Fruit fly (Drosophila melanogaster) whole organism, embryonic: ENCODE data around the gene CG2641.
A peak's percentile ranks its signal among the peaks of the same experiment; 100 is the strongest.

ENCODE experiments used
- Adf1 ChIP-seq: fragments of 200-800 bp; sonication (Bioruptor generic); IDR thresholded peaks from 2 replicates; pipeline ENCODE4 v1.3.6; 2022; ENCODE audit warnings: missing biosample characterization, missing genetic modification characterization
- Atf6 ChIP-seq: fragments of 200-800 bp; sonication (Bioruptor generic); IDR thresholded peaks from 2 replicates; pipeline ENCODE4 v1.3.6; 2022; ENCODE audit warnings: missing biosample characterization, missing genetic modification characterization
- CG11085 ChIP-seq: fragments of 200-800 bp; sonication (Bioruptor generic); IDR thresholded peaks from 2 replicates; pipeline ENCODE4 v1.3.6; 2022; ENCODE audit warnings: missing biosample characterization, missing genetic modification characterization
- CG11695 ChIP-seq: fragments of 200-800 bp; sonication (Bioruptor generic); IDR thresholded peaks from 3 replicates; pipeline ENCODE4 v1.3.6; 2022; ENCODE audit warnings: missing biosample characterization, missing genetic modification characterization
- CG13624 ChIP-seq: fragments of 200-800 bp; sonication (Bioruptor generic); optimal IDR thresholded peaks from 2 replicates; lab custom pipeline; 2016; ENCODE audit warnings: missing biosample characterization, missing genetic modification characterization
- CG13894 ChIP-seq: fragments of 200-800 bp; sonication (Bioruptor generic); optimal IDR thresholded peaks from 3 replicates; lab custom pipeline; 2018; ENCODE audit warnings: missing biosample characterization, mild to moderate bottlenecking, missing genetic modification characterization, moderate library complexity
- CG15011 ChIP-seq: fragments of 200-800 bp; sonication (Bioruptor generic); optimal IDR thresholded peaks from 3 replicates; lab custom pipeline; 2018; ENCODE audit warnings: missing biosample characterization, mild to moderate bottlenecking, missing genetic modification characterization
- CG15696 ChIP-seq: fragments of 200-800 bp; sonication (Bioruptor generic); optimal IDR thresholded peaks from 2 replicates; lab custom pipeline; 2019; ENCODE audit warnings: missing biosample characterization, mild to moderate bottlenecking, missing genetic modification characterization, moderate library complexity
- CG1603 ChIP-seq: fragments of 200-800 bp; sonication (Bioruptor generic); optimal IDR thresholded peaks from 2 replicates; lab custom pipeline; 2019; ENCODE audit warnings: missing biosample characterization, mild to moderate bottlenecking, missing genetic modification characterization, moderate library complexity
- CG17912 ChIP-seq: fragments of 200-800 bp; sonication (Bioruptor generic); optimal IDR thresholded peaks from 2 replicates; lab custom pipeline; 2018; ENCODE audit warnings: missing biosample characterization, mild to moderate bottlenecking, missing genetic modification characterization
- CG2116 ChIP-seq: fragments of 200-800 bp; sonication (Bioruptor generic); optimal IDR thresholded peaks from 3 replicates; lab custom pipeline; 2018; ENCODE audit warnings: missing biosample characterization, mild to moderate bottlenecking, missing genetic modification characterization
- CG32772 ChIP-seq: fragments of 200-800 bp; sonication (Bioruptor generic); IDR thresholded peaks from 2 replicates; pipeline ENCODE4 v1.3.6; 2022; ENCODE audit warnings: missing biosample characterization, missing genetic modification characterization
- CG4282 ChIP-seq: fragments of 200-800 bp; sonication (Bioruptor generic); optimal IDR thresholded peaks from 2 replicates; lab custom pipeline; 2016; ENCODE audit warnings: missing biosample characterization, missing genetic modification characterization
- CG4328 ChIP-seq: fragments of 200-800 bp; sonication (Bioruptor generic); optimal IDR thresholded peaks from 3 replicates; lab custom pipeline; 2017; ENCODE audit warnings: missing biosample characterization, missing genetic modification reagents, missing genetic modification characterization
- CG43689 ChIP-seq: fragments of 200-800 bp; sonication (Bioruptor generic); IDR thresholded peaks from 2 replicates; pipeline ENCODE4 v1.3.6; 2022; ENCODE audit warnings: missing biosample characterization, missing genetic modification characterization
- CG4820 ChIP-seq: fragments of 200-800 bp; sonication (Bioruptor generic); optimal IDR thresholded peaks from 3 replicates; lab custom pipeline; 2016; ENCODE audit warnings: missing biosample characterization, missing genetic modification characterization
- CG6654 ChIP-seq: fragments of 200-800 bp; sonication (Bioruptor generic); optimal IDR thresholded peaks from 2 replicates; lab custom pipeline; 2017; ENCODE audit warnings: missing biosample characterization, mild to moderate bottlenecking, missing genetic modification characterization
- CG8924 ChIP-seq: fragments of 200-800 bp; optimal IDR thresholded peaks from 3 replicates; lab custom pipeline; 2019; ENCODE audit warnings: missing biosample characterization, mild to moderate bottlenecking, missing genetic modification characterization, moderate library complexity
- D19B ChIP-seq: fragments of 200-800 bp; sonication (Bioruptor generic); optimal IDR thresholded peaks from 2 replicates; lab custom pipeline; 2017; ENCODE audit warnings: missing biosample characterization, mild to moderate bottlenecking, missing genetic modification characterization
- Doc2 ChIP-seq: fragments of 200-800 bp; sonication (Bioruptor generic); IDR thresholded peaks from 2 replicates; pipeline ENCODE4 v1.3.6; 2022; ENCODE audit warnings: missing biosample characterization, missing genetic modification characterization
- Doc3 ChIP-seq: fragments of 200-800 bp; sonication (Bioruptor generic); IDR thresholded peaks from 3 replicates; pipeline ENCODE4 v1.3.6; 2022; ENCODE audit warnings: missing biosample characterization, missing genetic modification characterization; ENCODE audit not compliant: partially characterized antibody
- Ets97D ChIP-seq: fragments of 200-800 bp; sonication (Bioruptor generic); optimal IDR thresholded peaks from 3 replicates; lab custom pipeline; 2016; ENCODE audit warnings: missing biosample characterization, missing genetic modification characterization
- Gsc ChIP-seq: fragments of 200-800 bp; sonication (Bioruptor generic); IDR thresholded peaks from 2 replicates; pipeline ENCODE4 v1.3.6; 2022; ENCODE audit warnings: missing biosample characterization, missing genetic modification characterization
- HLH4C ChIP-seq: fragments of 200-800 bp; sonication (Bioruptor generic); IDR thresholded peaks from 3 replicates; pipeline ENCODE4 v1.3.6; 2022; ENCODE audit warnings: missing biosample characterization, missing genetic modification characterization; ENCODE audit not compliant: partially characterized antibody
- Hey ChIP-seq: fragments of 200-800 bp; sonication (Bioruptor generic); optimal IDR thresholded peaks from 3 replicates; lab custom pipeline; 2018; ENCODE audit warnings: missing biosample characterization, mild to moderate bottlenecking, missing genetic modification characterization
- Hmr ChIP-seq: fragments of 200-800 bp; sonication (Bioruptor generic); optimal IDR thresholded peaks from 3 replicates; lab custom pipeline; 2017; ENCODE audit warnings: mild to moderate bottlenecking, missing biosample characterization, missing genetic modification reagents, missing genetic modification characterization
- Hsf ChIP-seq: fragments of 200-800 bp; sonication (Bioruptor generic); optimal IDR thresholded peaks from 3 replicates; lab custom pipeline; 2016; ENCODE audit warnings: missing biosample characterization, missing genetic modification characterization
- Lim3 ChIP-seq: fragments of 200-800 bp; sonication (Bioruptor generic); IDR thresholded peaks from 2 replicates; pipeline ENCODE4 v1.3.6; 2022; ENCODE audit warnings: missing biosample characterization, missing genetic modification characterization
- Nf-YB ChIP-seq: fragments of 200-800 bp; sonication (Bioruptor generic); optimal IDR thresholded peaks from 3 replicates; lab custom pipeline; 2019; ENCODE audit warnings: missing biosample characterization, mild to moderate bottlenecking, missing genetic modification characterization, moderate library complexity
- Optix ChIP-seq: fragments of 200-800 bp; sonication (Bioruptor generic); IDR thresholded peaks from 3 replicates; pipeline ENCODE4 v1.3.6; 2022; ENCODE audit warnings: missing biosample characterization, missing genetic modification characterization
- Pdp1 ChIP-seq, 2 experiments: fragments of 200-800 bp; sonication (Bioruptor generic); optimal IDR thresholded peaks; 3 replicates each; lab custom pipeline; 2016; ENCODE audit warnings: missing biosample characterization in 2 of 2, missing genetic modification characterization in 2 of 2, mild to moderate bottlenecking in 1 of 2, moderate library complexity in 1 of 2
- Six4 ChIP-seq: fragments of 200-800 bp; sonication (Bioruptor generic); optimal IDR thresholded peaks from 2 replicates; lab custom pipeline; 2016; ENCODE audit warnings: missing biosample characterization, missing genetic modification characterization
- Stat92E ChIP-seq, 3 experiments: fragments of >200 bp in 2 of 3; fragments of 200-800 bp in 1 of 3; sonication (Bioruptor generic) in 1 of 3; optimal IDR thresholded peaks; 2 replicates each; lab custom pipeline; 2017 to 2019; ENCODE audit warnings: missing biosample characterization in 3 of 3, missing genetic modification characterization in 3 of 3, mild to moderate bottlenecking in 1 of 3, moderate library complexity in 1 of 3
- amos ChIP-seq: fragments of 200-800 bp; sonication (Bioruptor generic); IDR thresholded peaks from 2 replicates; pipeline ENCODE4 v1.3.6; 2022; ENCODE audit warnings: missing biosample characterization, missing genetic modification characterization; ENCODE audit not compliant: partially characterized antibody
- bigmax ChIP-seq: fragments of 200-800 bp; sonication (Bioruptor generic); optimal IDR thresholded peaks from 2 replicates; lab custom pipeline; 2018; ENCODE audit warnings: missing biosample characterization, mild to moderate bottlenecking, missing genetic modification characterization
- bsh ChIP-seq, 2 experiments: fragments of 200-800 bp; sonication (Bioruptor generic); optimal IDR thresholded peaks; 2 replicates each; lab custom pipeline; 2017 to 2018; ENCODE audit warnings: mild to moderate bottlenecking in 2 of 2, missing biosample characterization in 2 of 2, missing genetic modification characterization in 2 of 2, moderate library complexity in 1 of 2
- cg ChIP-seq: fragments of 200-800 bp; sonication (Bioruptor generic); optimal IDR thresholded peaks from 3 replicates; lab custom pipeline; 2019; ENCODE audit warnings: missing biosample characterization, mild to moderate bottlenecking, missing genetic modification characterization, moderate library complexity
- croc ChIP-seq: fragments of 200-800 bp; sonication (Bioruptor generic); conservative IDR thresholded peaks from 3 replicates; pipeline ENCODE4 v1.3.6; 2022; ENCODE audit warnings: missing biosample characterization, missing genetic modification characterization
- fd3F ChIP-seq: fragments of 200-800 bp; sonication (Bioruptor generic); optimal IDR thresholded peaks from 2 replicates; lab custom pipeline; 2018; ENCODE audit warnings: missing biosample characterization, mild to moderate bottlenecking, missing genetic modification characterization, moderate library complexity
- fu2 ChIP-seq: fragments of 200-800 bp; sonication (Bioruptor generic); optimal IDR thresholded peaks from 2 replicates; lab custom pipeline; 2016; ENCODE audit warnings: missing biosample characterization, missing genetic modification characterization
- grn ChIP-seq: fragments of 200-800 bp; sonication (Bioruptor generic); optimal IDR thresholded peaks from 3 replicates; lab custom pipeline; 2017; ENCODE audit warnings: missing biosample characterization, missing genetic modification characterization
- kay ChIP-seq: fragments of 200-800 bp; sonication (Bioruptor generic); optimal IDR thresholded peaks from 2 replicates; lab custom pipeline; 2016; ENCODE audit warnings: missing biosample characterization, missing genetic modification characterization
- knrl ChIP-seq: fragments of 200-800 bp; sonication (Bioruptor generic); IDR thresholded peaks from 3 replicates; pipeline ENCODE4 v1.3.6; 2022; ENCODE audit warnings: missing biosample characterization, missing genetic modification characterization; ENCODE audit not compliant: partially characterized antibody
- lab ChIP-seq: fragments of 200-800 bp; sonication (Bioruptor generic); optimal IDR thresholded peaks from 3 replicates; lab custom pipeline; 2017; ENCODE audit warnings: missing biosample characterization, missing genetic modification characterization, mild to moderate bottlenecking, moderate library complexity, missing genetic modification reagents
- mam ChIP-seq: fragments of 200-800 bp; sonication (Bioruptor generic); optimal IDR thresholded peaks from 3 replicates; lab custom pipeline; 2016; ENCODE audit warnings: missing biosample characterization, missing genetic modification characterization
- mirr ChIP-seq: fragments of 200-800 bp; sonication (Bioruptor generic); optimal IDR thresholded peaks from 3 replicates; lab custom pipeline; 2018; ENCODE audit warnings: missing biosample characterization, mild to moderate bottlenecking, missing genetic modification characterization
- nerfin-1 ChIP-seq: fragments of 200-800 bp; sonication (Bioruptor generic); optimal IDR thresholded peaks from 3 replicates; lab custom pipeline; 2019; ENCODE audit warnings: missing biosample characterization, mild to moderate bottlenecking, missing genetic modification characterization, moderate library complexity
- sd ChIP-seq: fragments of 200-800 bp; sonication (Bioruptor generic); optimal IDR thresholded peaks from 3 replicates; lab custom pipeline; 2018; ENCODE audit warnings: missing biosample characterization, mild to moderate bottlenecking, missing genetic modification characterization, moderate library complexity
- sim ChIP-seq: fragments of 200-800 bp; sonication (Bioruptor generic); IDR thresholded peaks from 2 replicates; pipeline ENCODE4 v1.3.6; 2022; ENCODE audit warnings: missing biosample characterization, missing genetic modification characterization
- sna ChIP-seq: fragments of 200-800 bp; sonication (Bioruptor generic); IDR thresholded peaks from 2 replicates; pipeline ENCODE4 v1.3.6; 2022; ENCODE audit warnings: missing biosample characterization, missing genetic modification characterization; ENCODE audit not compliant: partially characterized antibody
- sug ChIP-seq: fragments of 200-800 bp; optimal IDR thresholded peaks from 2 replicates; lab custom pipeline; 2019; ENCODE audit warnings: missing biosample characterization, mild to moderate bottlenecking, missing genetic modification characterization, moderate library complexity

CG2641 gene

dm6 chr3R:7798525-7798924, 4.7 kb downstream of the CG2641 start, which contains the start of gene CG18744 (continued):
- TF ChIP-seq Atf6: no peak
- TF ChIP-seq CG17912 (GFP tag; lab: Kevin White, UChicago): no peak
- TF ChIP-seq CG43689 (GFP tag; lab: Robert Waterston, UW): no peak
- TF ChIP-seq croc (GFP tag; lab: Robert Waterston, UW): no peak
- no peak for TF ChIP-seq CG32772
- TF ChIP-seq fd3F (GFP tag; lab: Kevin White, UChicago): no peak
- no peak for TF ChIP-seq Doc2 (GFP tag; lab: Robert Waterston, UW)
- no peak for TF ChIP-seq CG4282
- TF ChIP-seq CG8924: no peak
- peak; percentile 54 for TF ChIP-seq mirr
- TF ChIP-seq nerfin-1 (tag; lab: Kevin White, UChicago): no peak
- no peak for TF ChIP-seq D19B (GFP tag; lab: Kevin White, UChicago)
- TF ChIP-seq CG4820 (GFP tag; lab: Kevin White, UChicago): no peak
- TF ChIP-seq cg: no peak
- peak; percentile 16 for TF ChIP-seq Hey (tag; lab: Kevin White, UChicago)
- TF ChIP-seq sd (tag; lab: Kevin White, UChicago): no peak
- no peak for TF ChIP-seq CG13624 (GFP tag; lab: Kevin White, UChicago)
- no peak for TF ChIP-seq CG6654
- TF ChIP-seq CG15011 (GFP tag; lab: Kevin White, UChicago): no peak
- no peak for TF ChIP-seq Hsf (GFP tag; lab: Kevin White, UChicago)
- no peak for TF ChIP-seq mam (GFP tag; lab: Kevin White, UChicago)
- TF ChIP-seq HLH4C (GFP tag; lab: Robert Waterston, UW): no peak
- no peak for TF ChIP-seq knrl
- TF ChIP-seq CG11085 (GFP tag; lab: Robert Waterston, UW): no peak
- 0 out of 2 replicates have a peak, but pooled peaks have one; percentile 26 for TF ChIP-seq Lim3 (GFP tag; lab: Robert Waterston, UW)
- peak; percentile 23 for TF ChIP-seq lab (GFP tag; lab: Kevin White, UChicago)
- no peak for TF ChIP-seq Doc3 (GFP tag; lab: Robert Waterston, UW)
- no peak; the same call in 1 of the 2 replicates for TF ChIP-seq Adf1 (GFP tag; lab: Robert Waterston, UW)
- TF ChIP-seq Hmr (GFP tag; lab: Kevin White, UChicago): no peak
- peak; percentile 14; the same call in 1 of the 2 replicates for TF ChIP-seq amos (GFP tag; lab: Robert Waterston, UW)
- no peak for TF ChIP-seq Nf-YB (GFP tag; lab: Kevin White, UChicago)
- no peak for TF ChIP-seq Stat92E (GFP tag; optimal IDR thresholded peaks at IDR 0.05; lab: Kevin White, UChicago)
- no peak for TF ChIP-seq Pdp1 (GFP tag; optimal IDR thresholded peaks at IDR 0.05; lab: Kevin White, UChicago)
- no peak for TF ChIP-seq sna (GFP tag; lab: Robert Waterston, UW)
- TF ChIP-seq Six4: no peak
- no peak for TF ChIP-seq Optix (GFP tag; lab: Robert Waterston, UW)
- no peak for TF ChIP-seq CG15696
- no peak for TF ChIP-seq Gsc
- TF ChIP-seq CG11695 (GFP tag; lab: Robert Waterston, UW): no peak
- TF ChIP-seq bigmax (GFP tag; lab: Kevin White, UChicago): no peak
- TF ChIP-seq bsh (GFP tag; optimal IDR thresholded peaks at IDR 0.05; lab: Kevin White, UChicago): no peak
- no peak for TF ChIP-seq CG13894 (tag; lab: Kevin White, UChicago)
- peak; percentile 24 for TF ChIP-seq kay (GFP tag; lab: Kevin White, UChicago)
- no peak for TF ChIP-seq sim (GFP tag; lab: Robert Waterston, UW)
- TF ChIP-seq fu2: no peak
- no peak for TF ChIP-seq CG4328
- TF ChIP-seq sug (tag; lab: Kevin White, UChicago): peak; percentile 100
- TF ChIP-seq Ets97D (GFP tag; lab: Kevin White, UChicago): no peak
- TF ChIP-seq CG2116: no peak
- peak; percentile 63 for TF ChIP-seq grn (GFP tag; lab: Kevin White, UChicago)
- no peak for TF ChIP-seq CG1603 (tag; lab: Kevin White, UChicago)
